Fruit fly (Drosophila melanogaster) whole organism, embryonic: ENCODE data around the gene net.
A peak's percentile ranks its signal among the peaks of the same experiment; 100 is the strongest.

Source experiments
- B-H2 ChIP-seq: fragments of 200-800 bp; sonication (Bioruptor generic); optimal IDR thresholded peaks from 2 replicates; lab custom pipeline; 2018; ENCODE audit warnings: missing biosample characterization, mild to moderate bottlenecking, missing genetic modification characterization
- Blimp-1 ChIP-seq: fragments of 200-800 bp; sonication (Bioruptor generic); optimal IDR thresholded peaks from 3 replicates; lab custom pipeline; 2018; ENCODE audit warnings: missing biosample characterization, missing genetic modification characterization, mild to moderate bottlenecking, moderate library complexity, missing genetic modification reagents
- CG10321 ChIP-seq: fragments of 200-800 bp; sonication (Bioruptor generic); IDR thresholded peaks from 2 replicates; pipeline ENCODE4 v1.3.6; 2022; ENCODE audit warnings: missing biosample characterization, missing genetic modification characterization
- CG12236 ChIP-seq: fragments of 200-800 bp; sonication (Bioruptor generic); optimal IDR thresholded peaks from 2 replicates; lab custom pipeline; 2016; ENCODE audit warnings: missing biosample characterization, missing genetic modification characterization
- CG13894 ChIP-seq: fragments of 200-800 bp; sonication (Bioruptor generic); optimal IDR thresholded peaks from 3 replicates; lab custom pipeline; 2018; ENCODE audit warnings: missing biosample characterization, mild to moderate bottlenecking, missing genetic modification characterization, moderate library complexity
- CG15601 ChIP-seq: fragments of 200-800 bp; sonication (Bioruptor generic); optimal IDR thresholded peaks from 3 replicates; lab custom pipeline; 2019; ENCODE audit warnings: missing biosample characterization, mild to moderate bottlenecking, missing genetic modification characterization, moderate library complexity
- CG1603 ChIP-seq: fragments of 200-800 bp; sonication (Bioruptor generic); optimal IDR thresholded peaks from 2 replicates; lab custom pipeline; 2019; ENCODE audit warnings: missing biosample characterization, mild to moderate bottlenecking, missing genetic modification characterization, moderate library complexity
- CG16815 ChIP-seq: fragments of 200-800 bp; sonication (Bioruptor generic); optimal IDR thresholded peaks from 3 replicates; lab custom pipeline; 2017; ENCODE audit warnings: missing biosample characterization, mild to moderate bottlenecking, missing genetic modification characterization
- CG31441 ChIP-seq: fragments of 200-800 bp; sonication (Bioruptor generic); IDR thresholded peaks from 2 replicates; pipeline ENCODE4 v1.3.6; 2022; ENCODE audit warnings: missing biosample characterization, missing genetic modification characterization
- CG3847 ChIP-seq: fragments of 200-800 bp; sonication (Bioruptor generic); IDR thresholded peaks from 2 replicates; pipeline ENCODE4 v1.3.6; 2022; ENCODE audit warnings: missing biosample characterization, missing genetic modification characterization
- CG43689 ChIP-seq: fragments of 200-800 bp; sonication (Bioruptor generic); IDR thresholded peaks from 2 replicates; pipeline ENCODE4 v1.3.6; 2022; ENCODE audit warnings: missing biosample characterization, missing genetic modification characterization
- CG6254 ChIP-seq: fragments of 200-800 bp; sonication (Bioruptor generic); optimal IDR thresholded peaks from 3 replicates; lab custom pipeline; 2017; ENCODE audit warnings: mild to moderate bottlenecking, missing biosample characterization, missing genetic modification reagents, missing genetic modification characterization
- CoRest ChIP-seq: fragments of 200-800 bp; sonication (Bioruptor generic); optimal IDR thresholded peaks from 3 replicates; lab custom pipeline; 2018; ENCODE audit warnings: missing biosample characterization, mild to moderate bottlenecking, missing genetic modification characterization, moderate library complexity
- D19A ChIP-seq: fragments of 200-800 bp; optimal IDR thresholded peaks from 3 replicates; lab custom pipeline; 2019; ENCODE audit warnings: missing biosample characterization, mild to moderate bottlenecking, missing genetic modification characterization, moderate library complexity
- Dad ChIP-seq: fragments of 200-800 bp; sonication (Bioruptor generic); optimal IDR thresholded peaks from 3 replicates; lab custom pipeline; 2016; ENCODE audit warnings: missing biosample characterization, missing genetic modification characterization
- Ets65A ChIP-seq: fragments of 200-800 bp; sonication (Bioruptor generic); peaks from one replicate; lab custom pipeline; 2016; ENCODE audit warnings: missing biosample characterization, missing genetic modification characterization
- HHEX ChIP-seq: fragments of 200-800 bp; sonication (Bioruptor generic); optimal IDR thresholded peaks from 3 replicates; lab custom pipeline; 2017; ENCODE audit warnings: missing biosample characterization, mild to moderate bottlenecking, missing genetic modification characterization, missing genetic modification reagents
- HLH4C ChIP-seq: fragments of 200-800 bp; sonication (Bioruptor generic); IDR thresholded peaks from 3 replicates; pipeline ENCODE4 v1.3.6; 2022; ENCODE audit warnings: missing biosample characterization, missing genetic modification characterization; ENCODE audit not compliant: partially characterized antibody
- Hey ChIP-seq: fragments of 200-800 bp; sonication (Bioruptor generic); optimal IDR thresholded peaks from 3 replicates; lab custom pipeline; 2018; ENCODE audit warnings: missing biosample characterization, mild to moderate bottlenecking, missing genetic modification characterization
- Hmr ChIP-seq: fragments of 200-800 bp; sonication (Bioruptor generic); optimal IDR thresholded peaks from 3 replicates; lab custom pipeline; 2017; ENCODE audit warnings: mild to moderate bottlenecking, missing biosample characterization, missing genetic modification reagents, missing genetic modification characterization
- Neu2 ChIP-seq: fragments of 200-800 bp; sonication (Bioruptor generic); optimal IDR thresholded peaks from 3 replicates; lab custom pipeline; 2016; ENCODE audit warnings: missing biosample characterization, missing genetic modification characterization, borderline replicate concordance
- Nf-YB ChIP-seq: fragments of 200-800 bp; sonication (Bioruptor generic); optimal IDR thresholded peaks from 3 replicates; lab custom pipeline; 2019; ENCODE audit warnings: missing biosample characterization, mild to moderate bottlenecking, missing genetic modification characterization, moderate library complexity
- Nf-YC ChIP-seq: fragments of 200-800 bp; optimal IDR thresholded peaks from 3 replicates; lab custom pipeline; 2019; ENCODE audit warnings: missing biosample characterization, mild to moderate bottlenecking, missing genetic modification characterization, moderate library complexity
- Poxn ChIP-seq: fragments of 200-800 bp; sonication (Bioruptor generic); IDR thresholded peaks from 2 replicates; pipeline ENCODE4 v1.3.6; 2022; ENCODE audit warnings: missing biosample characterization, missing genetic modification characterization
- Sry-β ChIP-seq: fragments of 200-800 bp; sonication (Bioruptor generic); optimal IDR thresholded peaks from 2 replicates; lab custom pipeline; 2018; ENCODE audit warnings: missing biosample characterization, mild to moderate bottlenecking, missing genetic modification characterization, moderate library complexity
- Xrp1 ChIP-seq: fragments of 200-800 bp; sonication (Bioruptor generic); IDR thresholded peaks from 2 replicates; pipeline ENCODE4 v1.3.6; 2022; ENCODE audit warnings: missing biosample characterization, missing genetic modification characterization
- ara ChIP-seq: fragments of 200-800 bp; sonication (Bioruptor generic); IDR thresholded peaks from 2 replicates; pipeline ENCODE4 v1.3.6; 2022; ENCODE audit warnings: missing biosample characterization, missing genetic modification characterization
- bowl ChIP-seq: fragments of 200-800 bp; sonication (Bioruptor generic); IDR thresholded peaks from 2 replicates; pipeline ENCODE4 v1.3.6; 2022; ENCODE audit warnings: missing biosample characterization, missing genetic modification characterization
- br ChIP-seq: fragments of >200 bp; optimal IDR thresholded peaks from 2 replicates; lab custom pipeline; 2017
- cg ChIP-seq: fragments of 200-800 bp; sonication (Bioruptor generic); optimal IDR thresholded peaks from 3 replicates; lab custom pipeline; 2019; ENCODE audit warnings: missing biosample characterization, mild to moderate bottlenecking, missing genetic modification characterization, moderate library complexity
- chm ChIP-seq: fragments of 200-800 bp; sonication (Bioruptor generic); IDR thresholded peaks from 2 replicates; pipeline ENCODE4 v1.3.6; 2022; ENCODE audit warnings: missing biosample characterization, missing genetic modification characterization
- croc ChIP-seq: fragments of 200-800 bp; sonication (Bioruptor generic); conservative IDR thresholded peaks from 3 replicates; pipeline ENCODE4 v1.3.6; 2022; ENCODE audit warnings: missing biosample characterization, missing genetic modification characterization
- dan ChIP-seq: fragments of 200-800 bp; sonication (Bioruptor generic); IDR thresholded peaks from 2 replicates; pipeline ENCODE4 v1.3.6; 2022; ENCODE audit warnings: missing biosample characterization, missing genetic modification characterization
- ewg ChIP-seq: fragments of 200-800 bp; sonication (Bioruptor generic); optimal IDR thresholded peaks from 3 replicates; lab custom pipeline; 2017; ENCODE audit warnings: mild to moderate bottlenecking, missing biosample characterization, missing genetic modification reagents, missing genetic modification characterization
- ken ChIP-seq: fragments of 200-800 bp; sonication (Bioruptor generic); IDR thresholded peaks from 3 replicates; pipeline ENCODE4 v1.3.6; 2022; ENCODE audit warnings: missing biosample characterization, missing genetic modification characterization
- kni ChIP-seq: fragments of 200-800 bp; sonication (Bioruptor generic); optimal IDR thresholded peaks from 3 replicates; lab custom pipeline; 2017; ENCODE audit warnings: mild to moderate bottlenecking, missing biosample characterization, missing genetic modification reagents, missing genetic modification characterization
- luna ChIP-seq: fragments of 200-800 bp; sonication (Bioruptor generic); optimal IDR thresholded peaks from 2 replicates; lab custom pipeline; 2016; ENCODE audit warnings: missing biosample characterization, missing genetic modification characterization
- mam ChIP-seq: fragments of 200-800 bp; sonication (Bioruptor generic); optimal IDR thresholded peaks from 3 replicates; lab custom pipeline; 2016; ENCODE audit warnings: missing biosample characterization, missing genetic modification characterization
- org-1 ChIP-seq: fragments of 200-800 bp; sonication (Bioruptor generic); optimal IDR thresholded peaks from 2 replicates; lab custom pipeline; 2017; ENCODE audit warnings: missing biosample characterization, missing genetic modification characterization
- otp ChIP-seq: fragments of 200-800 bp; sonication (Bioruptor generic); IDR thresholded peaks from 3 replicates; pipeline ENCODE4, ENCODE4 v1.3.6; 2022; ENCODE audit warnings: missing biosample characterization, missing genetic modification characterization
- pum ChIP-seq: fragments of 200-800 bp; sonication (Bioruptor generic); optimal IDR thresholded peaks from 2 replicates; lab custom pipeline; 2016; ENCODE audit warnings: missing biosample characterization, missing genetic modification characterization
- pzg ChIP-seq: fragments of 200-800 bp; sonication (Bioruptor generic); optimal IDR thresholded peaks from 3 replicates; lab custom pipeline; 2018; ENCODE audit warnings: missing biosample characterization, mild to moderate bottlenecking, missing genetic modification characterization, moderate library complexity
- rib ChIP-seq: fragments of 200-800 bp; sonication (Bioruptor generic); IDR thresholded peaks from 2 replicates; pipeline ENCODE4 v1.3.6; 2022; ENCODE audit warnings: missing biosample characterization, missing genetic modification characterization
- schlank ChIP-seq: fragments of 200-800 bp; sonication (Bioruptor generic); optimal IDR thresholded peaks from 2 replicates; lab custom pipeline; 2018; ENCODE audit warnings: missing biosample characterization, mild to moderate bottlenecking, missing genetic modification characterization
- scrt ChIP-seq: fragments of 200-800 bp; sonication (Bioruptor generic); optimal IDR thresholded peaks from 2 replicates; lab custom pipeline; 2018; ENCODE audit warnings: missing biosample characterization, mild to moderate bottlenecking, missing genetic modification characterization, moderate library complexity
- sens-2 ChIP-seq: fragments of 200-800 bp; sonication (Bioruptor generic); IDR thresholded peaks from 2 replicates; pipeline ENCODE4 v1.3.6; 2022; ENCODE audit warnings: missing biosample characterization, missing genetic modification characterization
- sisA ChIP-seq: fragments of 200-800 bp; sonication (Bioruptor generic); IDR thresholded peaks from 2 replicates; pipeline ENCODE4 v1.3.6; 2022; ENCODE audit warnings: missing biosample characterization, missing genetic modification characterization
- slbo ChIP-seq: fragments of 200-800 bp; sonication (Bioruptor generic); IDR thresholded peaks from 2 replicates; pipeline ENCODE4 v1.3.6; 2022; ENCODE audit warnings: missing biosample characterization, missing genetic modification characterization
- sr ChIP-seq: fragments of 200-800 bp; sonication (Bioruptor generic); IDR thresholded peaks from 3 replicates; pipeline ENCODE4 v1.3.6; 2022; ENCODE audit warnings: missing biosample characterization, missing genetic modification characterization
- tx ChIP-seq: fragments of 200-800 bp; sonication (Bioruptor generic); optimal IDR thresholded peaks from 2 replicates; lab custom pipeline; 2016; ENCODE audit warnings: missing biosample characterization, missing genetic modification characterization
- zfh2 ChIP-seq: fragments of 200-800 bp; sonication (Bioruptor generic); optimal IDR thresholded peaks from 2 replicates; lab custom pipeline; 2016; ENCODE audit warnings: missing biosample characterization, missing genetic modification characterization

net gene

dm6 chr2L:87255-87723, at the start of gene net (continued):
- TF ChIP-seq CG12236: no peak
- TF ChIP-seq bowl (GFP tag; lab: Robert Waterston, UW): no peak
- TF ChIP-seq HHEX: peak; percentile 65
- TF ChIP-seq CG16815: peak; percentile 40
- TF ChIP-seq ara (GFP tag; lab: Robert Waterston, UW): peak; percentile 58; the same call in 1 of the 2 replicates
- no peak for TF ChIP-seq Dad (GFP tag; lab: Kevin White, UChicago)
- peak; percentile 49; the same call in 2 of the 3 replicates for TF ChIP-seq ken (GFP tag; lab: Robert Waterston, UW)
- TF ChIP-seq org-1 (GFP tag; lab: Kevin White, UChicago): peak; percentile 60
- TF ChIP-seq Poxn (GFP tag; lab: Robert Waterston, UW): no peak
- no peak for TF ChIP-seq dan (GFP tag; lab: Robert Waterston, UW)
- peak; percentile 63 for TF ChIP-seq CG6254 (GFP tag; lab: Kevin White, UChicago)
- no peak for TF ChIP-seq rib (GFP tag; lab: Robert Waterston, UW)
- TF ChIP-seq kni: no peak
- no peak; the same call in 1 of the 2 replicates for TF ChIP-seq CG3847 (GFP tag; lab: Robert Waterston, UW)
- TF ChIP-seq Nf-YC: peak; percentile 81
- TF ChIP-seq sr: no peak
- TF ChIP-seq D19A (tag; lab: Kevin White, UChicago): peak; percentile 71
- TF ChIP-seq Ets65A (GFP tag; lab: Kevin White, UChicago): peak; percentile 48
- no peak for TF ChIP-seq tx (GFP tag; lab: Kevin White, UChicago)
- peak; percentile 69 for TF ChIP-seq Xrp1 (GFP tag; lab: Robert Waterston, UW)
- TF ChIP-seq luna (GFP tag; lab: Kevin White, UChicago): no peak
- peak; percentile 38 for TF ChIP-seq ewg (GFP tag; lab: Kevin White, UChicago)
- TF ChIP-seq scrt (GFP tag; lab: Kevin White, UChicago): peak; percentile 79
- no peak for TF ChIP-seq Neu2 (GFP tag; lab: Kevin White, UChicago)
- TF ChIP-seq Hmr (GFP tag; lab: Kevin White, UChicago): peak; percentile 83
- no peak for TF ChIP-seq br (lab: Kevin White, UChicago)
- peak; percentile 88 for TF ChIP-seq B-H2 (GFP tag; lab: Kevin White, UChicago)
- no peak for TF ChIP-seq pzg
- no peak for TF ChIP-seq cg (GFP tag; lab: Kevin White, UChicago)
- peak; percentile 32; the same call in 2 of the 3 replicates for TF ChIP-seq croc
- no peak for TF ChIP-seq otp (GFP tag; lab: Robert Waterston, UW)
- peak; percentile 35; the same call in 1 of the 2 replicates for TF ChIP-seq chm (GFP tag; lab: Robert Waterston, UW)
- TF ChIP-seq schlank (tag; lab: Kevin White, UChicago): peak; percentile 62
- peak; percentile 32; the same call in 1 of the 2 replicates for TF ChIP-seq CG43689
- no peak for TF ChIP-seq zfh2 (GFP tag; lab: Kevin White, UChicago)
- TF ChIP-seq Hey (tag; lab: Kevin White, UChicago): peak; percentile 0
- no peak for TF ChIP-seq sisA (GFP tag; lab: Robert Waterston, UW)
- peak; percentile 92 for TF ChIP-seq CG15601
- TF ChIP-seq CG10321 (GFP tag; lab: Robert Waterston, UW): no peak
- TF ChIP-seq Blimp-1 (GFP tag; lab: Kevin White, UChicago): peak; percentile 47
- TF ChIP-seq CG31441 (GFP tag; lab: Robert Waterston, UW): peak; percentile 75
- peak; percentile 85 for TF ChIP-seq CoRest (tag; lab: Kevin White, UChicago)
- no peak for TF ChIP-seq CG1603 (tag; lab: Kevin White, UChicago)
- peak; percentile 10 for TF ChIP-seq mam (GFP tag; lab: Kevin White, UChicago)
- TF ChIP-seq HLH4C: no peak
- no peak for TF ChIP-seq pum (GFP tag; lab: Kevin White, UChicago)
- TF ChIP-seq CG13894 (tag; lab: Kevin White, UChicago): peak; percentile 85
- TF ChIP-seq sens-2 (GFP tag; lab: Robert Waterston, UW): no peak
- peak; percentile 45 for TF ChIP-seq Nf-YB (GFP tag; lab: Kevin White, UChicago)
- TF ChIP-seq Sry-β (GFP tag; lab: Kevin White, UChicago): peak; percentile 96
- peak; percentile 75 for TF ChIP-seq slbo (GFP tag; lab: Robert Waterston, UW)
